Fruit fly (Drosophila melanogaster) whole organism, embryonic: Measurements from ENCODE around the gene Mst89B.
A peak's percentile ranks its signal among the peaks of the same experiment; 100 is the strongest.

Source experiments
- Asciz ChIP-seq: fragments of 200-800 bp; sonication (Bioruptor generic); optimal IDR thresholded peaks from 2 replicates; lab custom pipeline; 2017; ENCODE audit warnings: missing biosample characterization, mild to moderate bottlenecking, missing genetic modification characterization, missing genetic modification reagents
- Blimp-1 ChIP-seq: fragments of 200-800 bp; sonication (Bioruptor generic); optimal IDR thresholded peaks from 3 replicates; lab custom pipeline; 2018; ENCODE audit warnings: missing biosample characterization, missing genetic modification characterization, mild to moderate bottlenecking, moderate library complexity, missing genetic modification reagents
- CG10654 ChIP-seq: fragments of 200-800 bp; sonication (Bioruptor generic); optimal IDR thresholded peaks from 2 replicates; lab custom pipeline; 2016; ENCODE audit warnings: missing biosample characterization, missing genetic modification characterization
- CG11504 ChIP-seq: fragments of 200-800 bp; sonication (Bioruptor generic); optimal IDR thresholded peaks from 3 replicates; lab custom pipeline; 2019; ENCODE audit warnings: missing biosample characterization, mild to moderate bottlenecking, missing genetic modification characterization, moderate library complexity
- CG11560 ChIP-seq: fragments of 200-800 bp; sonication (Bioruptor generic); IDR thresholded peaks from 3 replicates; pipeline ENCODE4 v1.3.6; 2022; ENCODE audit warnings: missing biosample characterization, missing genetic modification characterization
- CG12769 ChIP-seq: fragments of 200-800 bp; sonication (Bioruptor generic); optimal IDR thresholded peaks from 2 replicates; lab custom pipeline; 2019; ENCODE audit warnings: missing biosample characterization, mild to moderate bottlenecking, missing genetic modification characterization, moderate library complexity
- CG12942 ChIP-seq: fragments of 200-800 bp; sonication (Bioruptor generic); optimal IDR thresholded peaks from 3 replicates; lab custom pipeline; 2016; ENCODE audit warnings: missing biosample characterization, missing genetic modification characterization
- CG16815 ChIP-seq: fragments of 200-800 bp; sonication (Bioruptor generic); optimal IDR thresholded peaks from 3 replicates; lab custom pipeline; 2017; ENCODE audit warnings: missing biosample characterization, mild to moderate bottlenecking, missing genetic modification characterization
- CG17328 ChIP-seq: fragments of 200-800 bp; sonication (Bioruptor generic); IDR thresholded peaks from 2 replicates; pipeline ENCODE4 v1.3.6; 2022; ENCODE audit warnings: missing biosample characterization, missing genetic modification characterization
- CG18619 ChIP-seq: fragments of 200-800 bp; sonication (Bioruptor generic); optimal IDR thresholded peaks from 3 replicates; lab custom pipeline; 2017; ENCODE audit warnings: missing biosample characterization, mild to moderate bottlenecking, missing genetic modification characterization
- CG2116 ChIP-seq: fragments of 200-800 bp; sonication (Bioruptor generic); optimal IDR thresholded peaks from 3 replicates; lab custom pipeline; 2018; ENCODE audit warnings: missing biosample characterization, mild to moderate bottlenecking, missing genetic modification characterization
- CG2889 ChIP-seq: fragments of 200-800 bp; sonication (Bioruptor generic); IDR thresholded peaks from 3 replicates; pipeline ENCODE4 v1.3.6; 2022; ENCODE audit warnings: missing biosample characterization, missing genetic modification characterization
- CG3065 ChIP-seq: fragments of 200-800 bp; sonication (Bioruptor generic); optimal IDR thresholded peaks from 2 replicates; lab custom pipeline; 2016; ENCODE audit warnings: missing biosample characterization, missing genetic modification characterization
- CG31224 ChIP-seq: fragments of 200-800 bp; sonication (Bioruptor generic); IDR thresholded peaks from 2 replicates; pipeline ENCODE4 v1.3.6; 2022; ENCODE audit warnings: missing biosample characterization, missing genetic modification characterization
- CG33213 ChIP-seq: fragments of 200-800 bp; sonication (Bioruptor generic); optimal IDR thresholded peaks from 3 replicates; lab custom pipeline; 2016; ENCODE audit warnings: missing biosample characterization, missing genetic modification characterization
- CG3407 ChIP-seq: fragments of 200-800 bp; sonication (Bioruptor generic); optimal IDR thresholded peaks from 2 replicates; lab custom pipeline; 2018; ENCODE audit warnings: missing biosample characterization, mild to moderate bottlenecking, missing genetic modification characterization
- CG3726 ChIP-seq: fragments of 200-800 bp; sonication (Bioruptor generic); IDR thresholded peaks from 3 replicates; pipeline ENCODE4, ENCODE4 v1.3.6; 2022; ENCODE audit warnings: missing biosample characterization, missing genetic modification characterization
- CG4617 ChIP-seq: fragments of 200-800 bp; sonication (Bioruptor generic); optimal IDR thresholded peaks from 3 replicates; lab custom pipeline; 2016; ENCODE audit warnings: missing biosample characterization, missing genetic modification characterization, borderline replicate concordance
- CG6175 ChIP-seq: fragments of 200-800 bp; sonication (Bioruptor generic); IDR thresholded peaks from 3 replicates; pipeline ENCODE4 v1.3.6; 2022; ENCODE audit warnings: missing biosample characterization, missing genetic modification characterization
- CG7372 ChIP-seq: fragments of 200-800 bp; sonication (Bioruptor generic); IDR thresholded peaks from 2 replicates; pipeline ENCODE4 v1.3.6; 2022; ENCODE audit warnings: missing biosample characterization, missing genetic modification characterization
- CG8290 ChIP-seq, 3 experiments: fragments of 200-800 bp; sonication (Bioruptor generic); optimal IDR thresholded peaks; 2 replicates each; lab custom pipeline; 2016 to 2019; ENCODE audit warnings: missing biosample characterization in 3 of 3, missing genetic modification characterization in 3 of 3, mild to moderate bottlenecking in 2 of 3, moderate library complexity in 1 of 3
- Camta ChIP-seq: fragments of 200-800 bp; sonication (Bioruptor generic); optimal IDR thresholded peaks from 2 replicates; lab custom pipeline; 2016; ENCODE audit warnings: missing biosample characterization, missing genetic modification characterization
- Deaf1 ChIP-seq: fragments of 200-800 bp; optimal IDR thresholded peaks from 3 replicates; lab custom pipeline; 2019; ENCODE audit warnings: missing biosample characterization, mild to moderate bottlenecking, missing genetic modification characterization, moderate library complexity
- Drgx ChIP-seq: fragments of 200-800 bp; sonication (Bioruptor generic); IDR thresholded peaks from 2 replicates; pipeline ENCODE4 v1.3.6; 2022; ENCODE audit warnings: missing biosample characterization, missing genetic modification characterization
- Elba2 ChIP-seq: fragments of 200-800 bp; sonication (Bioruptor generic); optimal IDR thresholded peaks from 3 replicates; lab custom pipeline; 2016; ENCODE audit warnings: missing biosample characterization, missing genetic modification characterization
- Ets97D ChIP-seq: fragments of 200-800 bp; sonication (Bioruptor generic); optimal IDR thresholded peaks from 3 replicates; lab custom pipeline; 2016; ENCODE audit warnings: missing biosample characterization, missing genetic modification characterization
- Fer3 ChIP-seq: fragments of 200-800 bp; sonication (Bioruptor generic); optimal IDR thresholded peaks from 2 replicates; lab custom pipeline; 2018; ENCODE audit warnings: missing biosample characterization, mild to moderate bottlenecking, missing genetic modification characterization, moderate library complexity
- Mad ChIP-seq: fragments of 200-800 bp; sonication (Bioruptor generic); optimal IDR thresholded peaks from 2 replicates; lab custom pipeline; 2016; ENCODE audit warnings: missing biosample characterization, missing genetic modification characterization
- Rfx ChIP-seq: fragments of 200-800 bp; sonication (Bioruptor generic); IDR thresholded peaks from 2 replicates; pipeline ENCODE4 v1.3.6; 2022; ENCODE audit warnings: missing biosample characterization, missing genetic modification characterization
- Xrp1 ChIP-seq: fragments of 200-800 bp; sonication (Bioruptor generic); IDR thresholded peaks from 2 replicates; pipeline ENCODE4 v1.3.6; 2022; ENCODE audit warnings: missing biosample characterization, missing genetic modification characterization
- az2 ChIP-seq: fragments of 200-800 bp; sonication (Bioruptor generic); optimal IDR thresholded peaks from 3 replicates; lab custom pipeline; 2016; ENCODE audit warnings: missing biosample characterization, missing genetic modification characterization
- bowl ChIP-seq: fragments of 200-800 bp; sonication (Bioruptor generic); IDR thresholded peaks from 2 replicates; pipeline ENCODE4 v1.3.6; 2022; ENCODE audit warnings: missing biosample characterization, missing genetic modification characterization
- cas ChIP-seq: fragments of 200-800 bp; sonication (Bioruptor generic); IDR thresholded peaks from 2 replicates; pipeline ENCODE4 v1.3.6; 2022; ENCODE audit warnings: missing biosample characterization, missing genetic modification characterization
- corto ChIP-seq: fragments of 200-800 bp; sonication (Bioruptor generic); optimal IDR thresholded peaks from 2 replicates; lab custom pipeline; 2016; ENCODE audit warnings: missing biosample characterization, mild to moderate bottlenecking, missing genetic modification characterization, moderate library complexity
- dimm ChIP-seq: fragments of 200-800 bp; sonication (Bioruptor generic); IDR thresholded peaks from 2 replicates; pipeline ENCODE4 v1.3.6; 2022; ENCODE audit warnings: missing biosample characterization, missing genetic modification characterization
- dpn ChIP-seq, 2 experiments: fragments of 200-800 bp; sonication (Bioruptor generic); optimal IDR thresholded peaks; 3 replicates each; lab custom pipeline; 2016; ENCODE audit warnings: missing biosample characterization in 2 of 2, missing genetic modification characterization in 2 of 2
- exex ChIP-seq: fragments of 200-800 bp; sonication (Bioruptor generic); optimal IDR thresholded peaks from 4 replicates; lab custom pipeline; 2018; ENCODE audit warnings: missing biosample characterization, mild to moderate bottlenecking, missing genetic modification characterization, moderate library complexity
- fru ChIP-seq: fragments of >200 bp; optimal IDR thresholded peaks from 2 replicates; lab custom pipeline; 2017
- fu2 ChIP-seq: fragments of 200-800 bp; sonication (Bioruptor generic); optimal IDR thresholded peaks from 2 replicates; lab custom pipeline; 2016; ENCODE audit warnings: missing biosample characterization, missing genetic modification characterization
- lmd ChIP-seq: fragments of 200-800 bp; sonication (Bioruptor generic); IDR thresholded peaks from 2 replicates; pipeline ENCODE4 v1.3.6; 2022; ENCODE audit warnings: missing biosample characterization, missing genetic modification characterization
- nau ChIP-seq: fragments of 200-800 bp; sonication (Bioruptor generic); optimal IDR thresholded peaks from 3 replicates; lab custom pipeline; 2017; ENCODE audit warnings: missing biosample characterization, mild to moderate bottlenecking, missing genetic modification characterization, missing genetic modification reagents
- nmo ChIP-seq: fragments of 200-800 bp; sonication (Bioruptor generic); optimal IDR thresholded peaks from 2 replicates; lab custom pipeline; 2018; ENCODE audit warnings: missing biosample characterization, mild to moderate bottlenecking, missing genetic modification characterization, moderate library complexity
- onecut ChIP-seq: fragments of 200-800 bp; sonication (Bioruptor generic); IDR thresholded peaks from 2 replicates; pipeline ENCODE4 v1.3.6; 2022; ENCODE audit warnings: missing biosample characterization, missing genetic modification characterization
- p53 ChIP-seq: fragments of 200-800 bp; sonication (Bioruptor generic); optimal IDR thresholded peaks from 2 replicates; lab custom pipeline; 2016; ENCODE audit warnings: missing biosample characterization, missing genetic modification characterization
- pan ChIP-seq, 4 experiments: fragments of >200 bp in 3 of 4; fragments of 200-800 bp in 1 of 4; sonication (Bioruptor generic) in 1 of 4; optimal IDR thresholded peaks in 3 of 4; IDR thresholded peaks in 1 of 4; 2 replicates each; pipeline versions ENCODE4 v1.3.6 to Lab custom; 2017 to 2022; ENCODE audit warnings: missing biosample characterization in 2 of 4, missing genetic modification characterization in 2 of 4, mixed read lengths in 1 of 4
- pho ChIP-seq: fragments of 200-800 bp; sonication (Bioruptor generic); optimal IDR thresholded peaks from 2 replicates; lab custom pipeline; 2016; ENCODE audit warnings: missing biosample characterization, missing genetic modification characterization
- pum ChIP-seq: fragments of 200-800 bp; sonication (Bioruptor generic); optimal IDR thresholded peaks from 2 replicates; lab custom pipeline; 2016; ENCODE audit warnings: missing biosample characterization, missing genetic modification characterization
- sr ChIP-seq: fragments of 200-800 bp; sonication (Bioruptor generic); IDR thresholded peaks from 3 replicates; pipeline ENCODE4 v1.3.6; 2022; ENCODE audit warnings: missing biosample characterization, missing genetic modification characterization
- tio ChIP-seq: fragments of 200-800 bp; sonication (Bioruptor generic); optimal IDR thresholded peaks from 2 replicates; lab custom pipeline; 2017; ENCODE audit warnings: missing biosample characterization, missing genetic modification characterization, inconsistent platforms
- z ChIP-seq: fragments of 200-800 bp; sonication (Bioruptor generic); IDR thresholded peaks from 3 replicates; pipeline ENCODE4 v1.3.6; 2022; ENCODE audit warnings: missing biosample characterization, missing genetic modification characterization
- zen ChIP-seq: fragments of 200-800 bp; sonication (Bioruptor generic); optimal IDR thresholded peaks from 3 replicates; lab custom pipeline; 2018; ENCODE audit warnings: missing biosample characterization, mild to moderate bottlenecking, missing genetic modification characterization, moderate library complexity

Mst89B gene

DNA sequence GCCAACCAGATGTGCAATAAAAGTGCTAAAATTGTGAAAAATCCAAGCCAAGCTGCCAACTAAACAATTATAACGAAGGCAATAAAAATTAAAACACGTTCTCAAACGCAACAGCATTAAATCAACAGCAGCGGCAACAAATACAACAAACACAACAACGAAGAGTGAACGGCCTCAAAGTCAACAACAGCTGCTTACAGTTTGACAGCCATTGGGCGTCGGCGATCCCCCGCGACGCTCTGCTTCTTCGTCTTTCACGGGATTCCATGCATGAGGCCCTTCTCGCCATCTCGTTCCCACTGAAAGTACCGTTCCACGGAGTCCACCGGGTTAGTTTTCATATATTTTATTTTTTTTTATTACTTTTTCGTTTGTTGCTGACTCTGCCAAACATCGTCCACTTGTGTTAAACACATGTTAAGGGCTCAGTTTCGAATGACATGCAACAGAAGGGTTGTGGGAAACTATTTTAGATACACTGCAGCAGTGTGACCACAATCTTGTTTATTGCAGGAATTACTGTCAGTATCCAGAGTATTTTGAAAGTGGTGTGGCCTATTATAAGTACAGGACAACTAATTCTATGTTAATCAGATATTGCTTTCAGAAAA lies 15.4 kb downstream of the Mst89B start (continued):
- TF ChIP-seq pan (optimal IDR thresholded peaks at IDR 0.05; lab: Kevin White, UChicago): no peak
- TF ChIP-seq pan (GFP tag; optimal IDR thresholded peaks at IDR 0.05 in 1 of 2, IDR thresholded peaks at IDR 0.05 in 1 of 2): no peak
- TF ChIP-seq CG12769 (tag; lab: Kevin White, UChicago): no peak
- no peak for TF ChIP-seq fru (lab: Kevin White, UChicago)
- TF ChIP-seq CG7372 (GFP tag; lab: Robert Waterston, UW): no peak
- no peak for TF ChIP-seq cas
- no peak for TF ChIP-seq CG11504 (tag; lab: Kevin White, UChicago)
- TF ChIP-seq onecut: no peak
- TF ChIP-seq pho (GFP tag; lab: Kevin White, UChicago): no peak
- TF ChIP-seq CG11560 (tag; lab: Robert Waterston, UW): no peak
- no peak for TF ChIP-seq Rfx
- no peak for TF ChIP-seq bowl (GFP tag; lab: Robert Waterston, UW)
- no peak for TF ChIP-seq CG10654 (GFP tag; lab: Kevin White, UChicago)
- peak; percentile 24 for TF ChIP-seq Xrp1 (GFP tag; lab: Robert Waterston, UW)
- TF ChIP-seq CG33213 (GFP tag; lab: Kevin White, UChicago): no peak
- TF ChIP-seq CG2889 (GFP tag; lab: Robert Waterston, UW): no peak
- TF ChIP-seq Asciz (GFP tag; lab: Kevin White, UChicago): no peak
- no peak for TF ChIP-seq nmo (GFP tag; lab: Kevin White, UChicago)
- TF ChIP-seq fu2 (GFP tag; lab: Kevin White, UChicago): no peak
- no peak for TF ChIP-seq Fer3 (tag; lab: Kevin White, UChicago)
- no peak for TF ChIP-seq p53
- peak; percentile 15 for TF ChIP-seq nau (GFP tag; lab: Kevin White, UChicago)
- no peak for TF ChIP-seq Blimp-1 (GFP tag; lab: Kevin White, UChicago)
- no peak for TF ChIP-seq corto (GFP tag; lab: Kevin White, UChicago)
- peak; percentile 8 for TF ChIP-seq Mad (GFP tag; lab: Kevin White, UChicago)
- no peak for TF ChIP-seq CG2116 (GFP tag; lab: Kevin White, UChicago)
- peak; percentile 25 for TF ChIP-seq CG3407 (GFP tag; lab: Kevin White, UChicago)
- TF ChIP-seq CG3065 (GFP tag; lab: Kevin White, UChicago): no peak
- TF ChIP-seq CG16815 (GFP tag; lab: Kevin White, UChicago): no peak
- TF ChIP-seq Elba2: no peak
- TF ChIP-seq CG8290 (GFP tag; optimal IDR thresholded peaks at IDR 0.05; lab: Kevin White, UChicago): peak; percentile 46
- peak; percentile 19 to 35 for TF ChIP-seq CG8290 (tag; optimal IDR thresholded peaks at IDR 0.05; lab: Kevin White, UChicago)
- no peak for TF ChIP-seq pum (GFP tag; lab: Kevin White, UChicago)
- peak; percentile 28; the same call in 1 of the 3 replicates for TF ChIP-seq sr (GFP tag; lab: Robert Waterston, UW)
- no peak for TF ChIP-seq zen (tag; lab: Kevin White, UChicago)
- no peak for TF ChIP-seq CG17328
- TF ChIP-seq exex (tag; lab: Kevin White, UChicago): no peak
- TF ChIP-seq tio (GFP tag; lab: Kevin White, UChicago): no peak
- 0 out of 2 replicates have a peak, but pooled peaks have one; percentile 7 for TF ChIP-seq Drgx (GFP tag; lab: Robert Waterston, UW)
- no peak for TF ChIP-seq CG6175 (GFP tag; lab: Robert Waterston, UW)
- TF ChIP-seq CG31224 (GFP tag; lab: Robert Waterston, UW): no peak
- no peak for TF ChIP-seq CG4617 (GFP tag; lab: Kevin White, UChicago)
- no peak for TF ChIP-seq az2 (GFP tag; lab: Kevin White, UChicago)
- no peak for TF ChIP-seq CG18619 (GFP tag; lab: Kevin White, UChicago)
- TF ChIP-seq CG12942: no peak
- peak; percentile 66; the same call in 2 of the 3 replicates for TF ChIP-seq z (GFP tag; lab: Robert Waterston, UW)
- TF ChIP-seq dpn (GFP tag; optimal IDR thresholded peaks at IDR 0.05; lab: Kevin White, UChicago): peak in 1 of 2 experiments; percentile 7
- TF ChIP-seq lmd (GFP tag; lab: Robert Waterston, UW): no peak
- TF ChIP-seq Camta (GFP tag; lab: Kevin White, UChicago): no peak
- no peak for TF ChIP-seq dimm
- no peak for TF ChIP-seq Ets97D
- no peak for TF ChIP-seq Deaf1 (tag; lab: Kevin White, UChicago)
- TF ChIP-seq CG3726 (GFP tag; lab: Robert Waterston, UW): no peak
